Worm (Caenorhabditis elegans): ENCODE results near the gene txt-11.

DNA sequence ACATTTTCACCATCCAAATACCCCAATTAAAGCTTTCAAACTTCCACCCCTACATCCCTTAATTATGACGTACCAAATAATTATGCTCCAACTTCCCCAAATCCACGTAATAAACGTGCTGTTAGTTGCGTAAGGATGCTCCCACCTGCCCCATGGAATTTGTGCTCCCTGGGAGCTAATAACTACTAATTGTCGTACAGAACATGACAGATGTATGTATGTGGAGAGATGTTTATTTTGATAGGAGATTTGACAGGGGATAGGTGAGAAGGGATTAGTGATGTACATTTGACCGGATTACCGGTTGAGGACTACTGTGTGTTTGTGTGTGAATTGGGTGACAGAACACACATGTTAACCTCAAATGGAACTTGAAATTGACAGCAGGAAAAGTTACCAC lies 36.7 kb downstream of the txt-11 start:
- TF ChIP-seq ama-1 (optimal IDR thresholded peaks at IDR 0.05) (no peak), ztf-4 (tag; optimal IDR thresholded peaks at IDR 0.05) (no peak), pax-3 (tag; optimal IDR thresholded peaks at IDR 0.05) (no peak), blmp-1 (tag; optimal IDR thresholded peaks at IDR 0.05) (no peak), lir-3 (tag; optimal IDR thresholded peaks at IDR 0.05; ENCODE audit: poor library complexity) (no peak), tbx-2 (tag; optimal IDR thresholded peaks at IDR 0.05) (no peak)

Data from whole organism, L1 larva.